Worm (Caenorhabditis elegans): Measurements from ENCODE around the gene F53H4.4.

- TF ChIP-seq tab-1 (GFP tag; IDR thresholded peaks at IDR 0.05) (0 out of 2 replicates have a peak, but pooled peaks have one; percentile 51), T22C8.4 (GFP tag; IDR thresholded peaks at IDR 0.05) (no peak), flt-1 (GFP tag; IDR thresholded peaks at IDR 0.05) (no peak), cog-1 (tag; optimal IDR thresholded peaks at IDR 0.05) (no peak), med-1 (GFP tag; optimal IDR thresholded peaks at IDR 0.05; ENCODE audit: insufficient read depth) (no peak), ztf-29 (GFP tag; IDR thresholded peaks at IDR 0.05) (no peak), klf-2 (GFP tag; conservative IDR thresholded peaks at IDR 0.05) (no peak)
Measured at ce11 chrX:15876936-15877335, 10.7 kb downstream of the F53H4.4 start.
